Worm (Caenorhabditis elegans): ENCODE data around the gene F21D9.2.

Gene F21D9.2

ce11 chrV:19293025-19293424, 30.8 kb upstream of the F21D9.2 start, which contains the start of gene F55C9.5:
Gene F55C9.5, minus strand, starts transcription at chrV:19293125.
- TF ChIP-seq nhr-41 (GFP tag; IDR thresholded peaks at IDR 0.05) (no peak), nhr-6 (tag; optimal IDR thresholded peaks at IDR 0.05) (no peak), unc-62 (GFP tag; optimal IDR thresholded peaks at IDR 0.05 in 1 of 2) (no peak), unc-62 (tag; optimal IDR thresholded peaks at IDR 0.05) (no peak), D1046.2 (GFP tag; IDR thresholded peaks at IDR 0.05) (no peak), zfp-2 (tag; optimal IDR thresholded peaks at IDR 0.05) (no peak)

ce11 chrV:19288073-19288805, 26.0 kb upstream of the F21D9.2 start, which contains the start of the genes F55C9.3 and fbxb-57:
Gene F55C9.3, minus strand, starts transcription at chrV:19288173.
Gene fbxb-57, plus strand, starts transcription at chrV:19288755.
- TF ChIP-seq egl-43 (GFP tag; IDR thresholded peaks at IDR 0.05), result no peak
- no peak for TF ChIP-seq cey-2 (tag; optimal IDR thresholded peaks at IDR 0.05; ENCODE audit: borderline replicate concordance, insufficient read depth)
- TF ChIP-seq D1046.2 (GFP tag; IDR thresholded peaks at IDR 0.05), result no peak
- peak in 1 of 2 experiments; percentile 71 for TF ChIP-seq unc-62 (GFP tag; optimal IDR thresholded peaks at IDR 0.05 in 1 of 2)
- TF ChIP-seq unc-62 (tag; optimal IDR thresholded peaks at IDR 0.05), result no peak

DNA sequence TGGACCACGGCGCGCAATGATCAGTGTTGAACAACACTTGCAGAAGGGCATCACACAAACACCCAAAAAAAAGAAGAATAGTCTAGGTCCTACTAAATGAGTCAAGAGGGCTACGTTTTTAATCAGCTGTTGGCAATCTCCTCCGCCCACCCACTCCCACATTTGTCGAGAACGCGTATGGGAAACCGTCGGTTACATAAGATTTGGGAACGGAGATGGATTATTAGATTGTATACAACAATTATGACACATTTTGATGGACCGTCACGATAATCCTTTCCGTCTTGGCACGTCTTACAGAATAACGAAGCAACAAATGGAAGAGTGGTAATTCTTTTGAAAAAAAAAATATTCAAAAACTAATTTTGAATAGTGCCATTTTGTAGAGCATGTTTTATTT, 23.7 kb upstream of the F21D9.2 start:
- peak in 1 of 2 experiments; percentile 21 for TF ChIP-seq unc-62 (GFP tag; optimal IDR thresholded peaks at IDR 0.05 in 1 of 2)
- TF ChIP-seq unc-62 (tag; optimal IDR thresholded peaks at IDR 0.05), result no peak
- TF ChIP-seq mep-1 (tag; optimal IDR thresholded peaks at IDR 0.05), result no peak

- no peak for TF ChIP-seq zip-2 (tag; optimal IDR thresholded peaks at IDR 0.05)
- peak; percentile 75 for TF ChIP-seq aha-1 (tag)
- TF ChIP-seq D1046.2 (GFP tag; IDR thresholded peaks at IDR 0.05), result no peak
- no peak for TF ChIP-seq unc-39 (tag; optimal IDR thresholded peaks at IDR 0.05)
Observed at ce11 chrV:19282314-19282713, 20.1 kb upstream of the F21D9.2 start, which contains the start of gene fbxb-117. Gene fbxb-117, plus strand, starts transcription at chrV:19282614.

DNA sequence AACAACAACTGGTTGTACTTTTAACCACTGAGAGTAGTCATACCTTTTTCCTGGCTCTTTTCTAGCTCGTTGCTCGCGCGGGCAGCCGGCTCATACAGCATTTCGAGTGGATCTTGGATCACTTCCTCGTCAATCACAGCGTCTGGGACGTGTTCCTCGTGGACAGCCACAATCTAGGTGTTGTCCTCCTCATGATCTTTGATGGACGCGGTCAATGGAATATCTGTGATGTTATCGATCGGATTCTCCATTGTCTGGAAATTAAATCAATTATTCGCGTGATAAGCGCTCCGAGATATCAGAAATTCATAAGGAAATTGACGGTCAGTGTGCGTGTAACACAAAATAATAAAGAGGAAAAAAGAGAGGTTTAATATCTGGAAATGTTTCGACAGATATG, 17.6 kb upstream of the F21D9.2 start, which contains the start of gene F21D9.8:
F21D9.8 (minus strand) TSS at position 101 of the 400 bp plus-strand sequence.
- TF ChIP-seq mdt-29 (GFP tag; IDR thresholded peaks at IDR 0.05) (no peak), dmd-6 (GFP tag; IDR thresholded peaks at IDR 0.05) (no peak), lim-7 (GFP tag; IDR thresholded peaks at IDR 0.05) (no peak), fkh-10 (GFP tag; optimal IDR thresholded peaks at IDR 0.05) (no peak), hlh-30 (tag; optimal IDR thresholded peaks at IDR 0.05; ENCODE audit: insufficient read depth) (no peak), T20F7.1 (GFP tag; optimal IDR thresholded peaks at IDR 0.05) (no peak), D1046.2 (GFP tag; IDR thresholded peaks at IDR 0.05) (no peak), set-16 (GFP tag; IDR thresholded peaks at IDR 0.05) (no peak), daf-16 (GFP tag; optimal IDR thresholded peaks at IDR 0.05) (no peak), daf-16 (tag; optimal IDR thresholded peaks at IDR 0.05) (no peak), ZK337.2 (GFP tag; IDR thresholded peaks at IDR 0.05) (no peak), nhr-11 (tag; optimal IDR thresholded peaks at IDR 0.05) (no peak), zip-2 (tag; optimal IDR thresholded peaks at IDR 0.05) (no peak), ctbp-1 (GFP tag; IDR thresholded peaks at IDR 0.05) (no peak), lir-3 (tag; optimal IDR thresholded peaks at IDR 0.05) (no peak), mxl-3 (GFP tag; optimal IDR thresholded peaks at IDR 0.05) (no peak), unc-62 (GFP tag; optimal IDR thresholded peaks at IDR 0.05 in 1 of 2) (no peak), unc-62 (tag; optimal IDR thresholded peaks at IDR 0.05) (no peak)

DNA sequence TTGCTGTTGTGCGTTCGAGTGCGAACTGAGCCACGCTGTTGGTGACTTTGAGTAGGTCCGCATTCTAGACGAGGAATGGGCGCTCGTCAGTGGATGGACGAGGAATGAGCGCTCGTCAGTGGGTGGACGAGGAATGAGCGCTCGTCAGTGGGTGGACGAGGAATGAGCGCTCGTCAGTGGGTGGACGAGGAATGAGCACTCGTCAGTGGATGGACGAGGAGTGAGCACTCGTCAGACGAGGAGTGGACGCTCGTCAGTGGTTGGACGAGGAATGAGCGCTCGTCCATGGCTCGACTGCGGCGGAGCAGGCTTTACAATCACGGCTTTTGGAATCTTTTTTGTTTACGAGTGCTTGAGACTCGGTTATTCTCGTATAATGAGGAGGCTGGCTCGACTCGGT, 16.2 kb upstream of the F21D9.2 start:
- TF ChIP-seq ceh-44 (GFP tag; IDR thresholded peaks at IDR 0.05) (no peak), set-16 (GFP tag; IDR thresholded peaks at IDR 0.05) (peak; percentile 81)

DNA sequence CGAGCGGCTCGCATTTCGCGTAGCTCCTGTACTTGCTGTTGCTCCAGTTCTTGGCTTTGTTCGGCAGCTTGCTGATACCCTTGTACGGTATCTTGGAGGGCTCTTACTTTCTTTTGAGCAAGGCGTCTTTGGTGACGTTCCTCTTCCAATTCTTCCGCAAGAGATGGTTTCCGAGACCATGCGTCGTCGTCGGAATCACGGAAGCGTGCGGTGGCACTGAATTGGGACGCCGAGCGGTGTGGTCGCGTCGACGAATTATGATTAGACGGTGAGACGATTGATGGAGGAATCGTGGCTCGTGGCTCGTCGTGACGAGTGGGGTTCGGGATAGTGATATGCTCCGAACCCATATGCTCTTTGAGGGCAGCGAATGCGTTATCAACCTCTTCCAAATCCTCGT, 14.1 kb upstream of the F21D9.2 start:
- peak; percentile 65 for TF ChIP-seq aha-1 (tag)
- TF ChIP-seq daf-8 (GFP tag; IDR thresholded peaks at IDR 0.05), result no peak
- no peak for TF ChIP-seq unc-39 (tag; optimal IDR thresholded peaks at IDR 0.05)

All from whole organism, L4 larva.